Worm (Caenorhabditis elegans): ENCODE results near the gene sup-18.

sup-18 gene

DNA sequence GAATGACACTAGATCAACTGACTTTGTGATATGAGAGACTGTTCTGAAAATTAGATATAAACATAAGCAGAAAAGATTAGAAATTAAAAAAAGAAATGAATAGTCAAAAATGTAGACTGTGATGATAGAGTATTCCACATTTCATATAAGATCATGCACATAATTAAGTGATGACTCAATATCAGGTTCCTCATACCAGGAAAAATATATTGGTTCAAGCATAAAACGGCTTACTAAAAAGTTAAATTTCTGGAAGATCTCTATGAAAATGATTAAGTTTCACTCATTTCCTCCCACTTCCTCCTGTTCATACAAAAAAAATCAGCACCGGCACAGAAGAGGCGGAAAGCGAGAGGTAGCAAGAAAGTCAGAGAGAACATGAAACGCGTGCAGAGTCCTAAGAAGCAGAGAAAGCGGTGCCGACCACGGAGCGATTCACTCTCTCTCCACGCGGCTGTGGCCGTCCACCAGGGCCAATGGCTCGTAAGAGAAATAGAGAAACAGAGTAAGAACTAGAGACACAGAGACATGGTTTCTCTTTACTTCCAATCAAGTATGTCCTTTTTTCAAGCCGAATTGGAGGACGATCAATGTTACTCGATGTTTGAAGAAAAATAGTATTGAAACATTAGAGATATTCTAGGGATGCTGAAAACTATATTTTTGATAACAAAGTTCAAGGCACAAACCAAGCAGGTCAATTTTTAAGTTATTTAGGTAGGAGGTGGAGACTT is 13.0 kb upstream of the sup-18 start, which contains the start of the genes ZK688.5 and fahd-1:
TSS of gene ZK688.5 (minus strand) at position 51 of the 734 bp plus-strand sequence.
TSS of gene fahd-1 (plus strand) at position 684 of the 734 bp plus-strand sequence.
- TF ChIP-seq sea-2 (GFP tag; optimal IDR thresholded peaks at IDR 0.05) (no peak), nhr-43 (tag; optimal IDR thresholded peaks at IDR 0.05; ENCODE audit: poor library complexity, severe bottlenecking) (peak; percentile 75), fkh-10 (GFP tag; optimal IDR thresholded peaks at IDR 0.05) (no peak), pha-4 (tag; optimal IDR thresholded peaks at IDR 0.05) (peak; percentile 80), unc-39 (tag; optimal IDR thresholded peaks at IDR 0.05) (no peak), nfya-1 (tag; optimal IDR thresholded peaks at IDR 0.05; ENCODE audit: insufficient read depth) (peak; percentile 88), elt-3 (tag; optimal IDR thresholded peaks at IDR 0.05) (no peak), mml-1 (tag; optimal IDR thresholded peaks at IDR 0.05) (no peak), hmg-11 (tag; optimal IDR thresholded peaks at IDR 0.05) (peak; percentile 77), ZK546.5 (tag; optimal IDR thresholded peaks at IDR 0.05) (no peak), eor-1 (tag; optimal IDR thresholded peaks at IDR 0.05) (no peak), ceh-82 (tag; optimal IDR thresholded peaks at IDR 0.05) (peak; percentile 25), nhr-25 (tag; optimal IDR thresholded peaks at IDR 0.05) (peak; percentile 91), ztf-4 (tag; optimal IDR thresholded peaks at IDR 0.05) (no peak), mdl-1 (tag; optimal IDR thresholded peaks at IDR 0.05) (peak; percentile 51), skn-1 (tag; optimal IDR thresholded peaks at IDR 0.05) (no peak), unc-62 (GFP tag; optimal IDR thresholded peaks at IDR 0.05) (no peak), ceh-28 (tag; optimal IDR thresholded peaks at IDR 0.05) (peak; percentile 66), zag-1 (tag; optimal IDR thresholded peaks at IDR 0.05) (no peak), ceh-16 (tag; optimal IDR thresholded peaks at IDR 0.05) (no peak), lin-15B (tag; optimal IDR thresholded peaks at IDR 0.05) (peak; percentile 69), fos-1 (tag; optimal IDR thresholded peaks at IDR 0.05) (no peak), snpc-4 (tag; optimal IDR thresholded peaks at IDR 0.05) (peak; percentile 47), jun-1 (tag; optimal IDR thresholded peaks at IDR 0.05) (peak; percentile 50), elt-2 (tag; optimal IDR thresholded peaks at IDR 0.05) (peak; percentile 59), nhr-23 (tag; optimal IDR thresholded peaks at IDR 0.05) (peak; percentile 66), nhr-12 (tag; optimal IDR thresholded peaks at IDR 0.05) (no peak), egl-5 (tag; optimal IDR thresholded peaks at IDR 0.05) (peak; percentile 44), pqm-1 (tag; optimal IDR thresholded peaks at IDR 0.05) (peak; percentile 12), lsy-12 (tag; optimal IDR thresholded peaks at IDR 0.05) (peak; percentile 68), R02D3.7 (tag; optimal IDR thresholded peaks at IDR 0.05) (peak; percentile 34), nhr-237 (tag; optimal IDR thresholded peaks at IDR 0.05) (no peak), ama-1 (optimal IDR thresholded peaks at IDR 0.05) (peak; percentile 56), elt-1 (tag; optimal IDR thresholded peaks at IDR 0.05) (no peak), egl-27 (tag; optimal IDR thresholded peaks at IDR 0.05) (peak; percentile 19), tbx-2 (tag; optimal IDR thresholded peaks at IDR 0.05) (no peak), nhr-11 (tag; optimal IDR thresholded peaks at IDR 0.05) (no peak), ceh-9 (tag; optimal IDR thresholded peaks at IDR 0.05) (no peak), nhr-28 (tag; optimal IDR thresholded peaks at IDR 0.05) (no peak), ztf-11 (tag; optimal IDR thresholded peaks at IDR 0.05) (no peak), fkh-2 (tag; optimal IDR thresholded peaks at IDR 0.05) (no peak), nhr-67 (tag; optimal IDR thresholded peaks at IDR 0.05) (no peak), nhr-77 (tag; optimal IDR thresholded peaks at IDR 0.05) (no peak), aly-2 (tag; optimal IDR thresholded peaks at IDR 0.05) (no peak), daf-12 (tag; optimal IDR thresholded peaks at IDR 0.05) (no peak), lin-39 (tag; optimal IDR thresholded peaks at IDR 0.05) (peak; percentile 86), nhr-76 (tag; optimal IDR thresholded peaks at IDR 0.05) (peak; percentile 38)
